Fruit fly (Drosophila melanogaster): ENCODE results near the gene Osi24.

Osi24 gene

DNA sequence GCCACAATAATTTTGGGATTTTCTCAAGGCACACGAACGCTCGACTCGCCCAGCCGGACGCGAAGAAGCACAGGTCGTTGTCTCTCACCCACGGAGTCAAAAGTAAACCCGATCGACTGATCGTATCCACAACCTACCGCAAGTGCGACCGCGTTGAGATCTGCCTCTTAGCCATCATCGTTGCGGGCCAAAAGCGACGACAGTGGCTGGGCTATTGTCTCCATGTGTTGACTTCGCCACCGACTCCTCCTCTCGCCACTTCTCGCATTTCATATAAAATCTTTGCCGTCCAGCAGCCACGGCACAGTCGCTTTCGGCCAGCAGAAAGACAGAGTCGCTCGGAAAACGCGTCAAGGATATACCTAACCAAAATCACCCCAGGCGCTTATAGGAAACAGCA is 10.5 kb downstream of the Osi24 start, which contains the start of gene Osi2:
Osi2 (plus strand) TSS at position 301 of the 400 bp plus-strand sequence.
- TF ChIP-seq CG16779 (GFP tag; IDR thresholded peaks at IDR 0.05) = no peak
- no peak for TF ChIP-seq CG11247 (GFP tag; IDR thresholded peaks at IDR 0.05)
- TF ChIP-seq Dp (GFP tag; optimal IDR thresholded peaks at IDR 0.05) = no peak
- no peak for TF ChIP-seq sens (GFP tag)
- peak; percentile 0 for TF ChIP-seq CG12769 (tag; optimal IDR thresholded peaks at IDR 0.05)
- TF ChIP-seq CG12659 (GFP tag; optimal IDR thresholded peaks at IDR 0.05) = no peak
- TF ChIP-seq oc (tag; optimal IDR thresholded peaks at IDR 0.05) = no peak
- TF ChIP-seq NK7.1 (GFP tag; optimal IDR thresholded peaks at IDR 0.05) = no peak
- TF ChIP-seq cas (GFP tag; IDR thresholded peaks at IDR 0.05) = no peak
- no peak for TF ChIP-seq sima (GFP tag; optimal IDR thresholded peaks at IDR 0.05)
- no peak for TF ChIP-seq phol (tag; optimal IDR thresholded peaks at IDR 0.05)
- no peak for TF ChIP-seq fu2 (GFP tag; optimal IDR thresholded peaks at IDR 0.05)
- TF ChIP-seq CG6683 (GFP tag; optimal IDR thresholded peaks at IDR 0.05) = no peak
- no peak for TF ChIP-seq CG6854 (GFP tag; optimal IDR thresholded peaks at IDR 0.05)
- no peak for TF ChIP-seq CG6175 (GFP tag; IDR thresholded peaks at IDR 0.05)
- peak; percentile 65 for TF ChIP-seq Deaf1 (tag; optimal IDR thresholded peaks at IDR 0.05)
- no peak for TF ChIP-seq Hmr (GFP tag; optimal IDR thresholded peaks at IDR 0.05)
- no peak for TF ChIP-seq TFAM (GFP tag; optimal IDR thresholded peaks at IDR 0.05)
- peak; percentile 33 for TF ChIP-seq Ets65A (GFP tag)
- no peak for TF ChIP-seq CG12236 (GFP tag; optimal IDR thresholded peaks at IDR 0.05)
- no peak for TF ChIP-seq CG42726 (GFP tag; IDR thresholded peaks at IDR 0.05; ENCODE audit: partially characterized antibody)
- TF ChIP-seq CG30403 (GFP tag; optimal IDR thresholded peaks at IDR 0.05) = no peak
- TF ChIP-seq CG13123 (GFP tag; optimal IDR thresholded peaks at IDR 0.05) = no peak

- TF ChIP-seq aop (GFP tag; IDR thresholded peaks at IDR 0.05) = no peak
- TF ChIP-seq CG6175 (GFP tag; IDR thresholded peaks at IDR 0.05) = no peak
- TF ChIP-seq CG6254 (GFP tag; optimal IDR thresholded peaks at IDR 0.05) = no peak
- TF ChIP-seq gsb-n (tag; optimal IDR thresholded peaks at IDR 0.05) = peak; percentile 51
- no peak for TF ChIP-seq CG14965 (GFP tag; optimal IDR thresholded peaks at IDR 0.05; ENCODE audit: borderline replicate concordance)
- peak; percentile 7 for TF ChIP-seq CG12769 (tag; optimal IDR thresholded peaks at IDR 0.05)
- TF ChIP-seq sc (optimal IDR thresholded peaks at IDR 0.05) = no peak
- no peak for TF ChIP-seq sc (GFP tag; optimal IDR thresholded peaks at IDR 0.05)
- peak; percentile 48 for TF ChIP-seq sd (tag; optimal IDR thresholded peaks at IDR 0.05)
- TF ChIP-seq CG9437 (GFP tag; optimal IDR thresholded peaks at IDR 0.05) = no peak
- no peak for TF ChIP-seq gcm (GFP tag; optimal IDR thresholded peaks at IDR 0.05)
- peak; percentile 8 for TF ChIP-seq CTCF (GFP tag; optimal IDR thresholded peaks at IDR 0.05)
- TF ChIP-seq phol (tag; optimal IDR thresholded peaks at IDR 0.05) = peak; percentile 2
- no peak for TF ChIP-seq CG34224 (GFP tag; IDR thresholded peaks at IDR 0.05; ENCODE audit: partially characterized antibody)
- peak; percentile 90 for TF ChIP-seq oc (tag; optimal IDR thresholded peaks at IDR 0.05)
- TF ChIP-seq Hmx (GFP tag; optimal IDR thresholded peaks at IDR 0.05) = no peak
- peak; percentile 6 for TF ChIP-seq CG11504 (tag; optimal IDR thresholded peaks at IDR 0.05)
- TF ChIP-seq gem (tag; optimal IDR thresholded peaks at IDR 0.05) = peak; percentile 24
- no peak for TF ChIP-seq ash1 (GFP tag; optimal IDR thresholded peaks at IDR 0.05)
- TF ChIP-seq Sox102F (GFP tag; optimal IDR thresholded peaks at IDR 0.05) = peak; percentile 53
- peak in 1 of 2 experiments; percentile 87 for TF ChIP-seq Hr78 (GFP tag; optimal IDR thresholded peaks at IDR 0.05)
- no peak for TF ChIP-seq ftz-f1 (GFP tag; optimal IDR thresholded peaks at IDR 0.05)
- peak; percentile 25 for TF ChIP-seq Sox100B (GFP tag; optimal IDR thresholded peaks at IDR 0.05)
- 0 out of 3 replicates have a peak, but pooled peaks have one; percentile 30 for TF ChIP-seq row (GFP tag; IDR thresholded peaks at IDR 0.05)
- peak; percentile 16 for TF ChIP-seq CG17359 (tag; optimal IDR thresholded peaks at IDR 0.05)
- TF ChIP-seq fru (optimal IDR thresholded peaks at IDR 0.05) = no peak
- TF ChIP-seq Blimp-1 (GFP tag; optimal IDR thresholded peaks at IDR 0.05) = peak; percentile 66
- peak; percentile 70 for TF ChIP-seq Med (GFP tag)
These were observed 11.8 kb downstream of the Osi24 start for dm6 chr3R:6210266-6211040.
